Fruit fly (Drosophila melanogaster): ENCODE data around the gene Npc2e.

The Npc2e gene

dm6 chr3R:10097531-10098295, 44.6 kb downstream of the Npc2e start (continued):
- peak; percentile 76 for TF ChIP-seq Fer1 (GFP tag; optimal IDR thresholded peaks at IDR 0.05)
- no peak for TF ChIP-seq ab (GFP tag; optimal IDR thresholded peaks at IDR 0.05)
- peak; percentile 27 for TF ChIP-seq Atf3 (GFP tag; optimal IDR thresholded peaks at IDR 0.05)
- no peak for TF ChIP-seq sima (GFP tag; optimal IDR thresholded peaks at IDR 0.05)
- peak; percentile 74 for TF ChIP-seq Meics (GFP tag; optimal IDR thresholded peaks at IDR 0.05)
- peak; percentile 86 for TF ChIP-seq Rfx (GFP tag; IDR thresholded peaks at IDR 0.05)
- no peak for TF ChIP-seq CG9797 (GFP tag; optimal IDR thresholded peaks at IDR 0.05)
- TF ChIP-seq CG11247 (GFP tag; IDR thresholded peaks at IDR 0.05): 0 out of 2 replicates have a peak, but pooled peaks have one; percentile 45
- TF ChIP-seq Oaz (GFP tag; IDR thresholded peaks at IDR 0.05): no peak; the same call in 1 of the 2 replicates
- peak; percentile 46 for TF ChIP-seq Side (GFP tag; optimal IDR thresholded peaks at IDR 0.05)
- TF ChIP-seq CG16779 (GFP tag; IDR thresholded peaks at IDR 0.05): peak; percentile 59; the same call in 1 of the 2 replicates
- peak; percentile 54; the same call in 1 of the 2 replicates for TF ChIP-seq CG8765 (GFP tag; IDR thresholded peaks at IDR 0.05)
- peak; percentile 10 for TF ChIP-seq zen (tag; optimal IDR thresholded peaks at IDR 0.05)
- no peak for TF ChIP-seq Six4 (GFP tag; optimal IDR thresholded peaks at IDR 0.05)
- no peak for TF ChIP-seq Lhr (GFP tag; optimal IDR thresholded peaks at IDR 0.05)
- TF ChIP-seq CG33213 (GFP tag; optimal IDR thresholded peaks at IDR 0.05): no peak
- TF ChIP-seq Kr (GFP tag; optimal IDR thresholded peaks at IDR 0.05): no peak
- no peak for TF ChIP-seq CG4404 (GFP tag; IDR thresholded peaks at IDR 0.05)
- no peak for TF ChIP-seq ac (GFP tag; optimal IDR thresholded peaks at IDR 0.05)
- no peak for TF ChIP-seq chn (GFP tag; optimal IDR thresholded peaks at IDR 0.05)
- TF ChIP-seq Blimp-1 (GFP tag; optimal IDR thresholded peaks at IDR 0.05): peak; percentile 51
- no peak for TF ChIP-seq CG7745 (tag; optimal IDR thresholded peaks at IDR 0.05)
- peak; percentile 45 for TF ChIP-seq CG12236 (GFP tag; optimal IDR thresholded peaks at IDR 0.05)
- peak; percentile 36; the same call in 1 of the 2 replicates for TF ChIP-seq CG17612 (GFP tag; IDR thresholded peaks at IDR 0.05)
- TF ChIP-seq sd (tag; optimal IDR thresholded peaks at IDR 0.05): peak; percentile 96
- TF ChIP-seq gem (tag; optimal IDR thresholded peaks at IDR 0.05): peak; percentile 83
- no peak for TF ChIP-seq CG5953 (GFP tag; IDR thresholded peaks at IDR 0.05)
- no peak for TF ChIP-seq TFAM (GFP tag; optimal IDR thresholded peaks at IDR 0.05)
- peak; percentile 41 for TF ChIP-seq CG12942 (GFP tag; optimal IDR thresholded peaks at IDR 0.05)
- peak; percentile 76 for TF ChIP-seq tap (tag; optimal IDR thresholded peaks at IDR 0.05)
- TF ChIP-seq CG1602 (GFP tag; optimal IDR thresholded peaks at IDR 0.05): peak; percentile 17
- peak; percentile 72 for TF ChIP-seq esg (GFP tag; conservative IDR thresholded peaks at IDR 0.05)
- peak; percentile 59 for TF ChIP-seq CG9215 (GFP tag; IDR thresholded peaks at IDR 0.05)
- TF ChIP-seq her (GFP tag; optimal IDR thresholded peaks at IDR 0.05): peak; percentile 66
- peak; percentile 9 for TF ChIP-seq Bdp1 (GFP tag; optimal IDR thresholded peaks at IDR 0.05)
- 0 out of 2 replicates have a peak, but pooled peaks have one; percentile 6 for TF ChIP-seq Drgx (GFP tag; IDR thresholded peaks at IDR 0.05)
- peak in 1 of 2 experiments; percentile 42 for TF ChIP-seq bsh (GFP tag; optimal IDR thresholded peaks at IDR 0.05)
- no peak for TF ChIP-seq unc-4 (GFP tag; IDR thresholded peaks at IDR 0.05; ENCODE audit: partially characterized antibody)
- peak; percentile 65 to 68 for TF ChIP-seq dpn (GFP tag; optimal IDR thresholded peaks at IDR 0.05)
- peak; percentile 65; the same call in 2 of the 3 replicates for TF ChIP-seq tgo (GFP tag; IDR thresholded peaks at IDR 0.05)
- TF ChIP-seq HLHmδ (GFP tag; optimal IDR thresholded peaks at IDR 0.05): peak; percentile 30
- no peak for TF ChIP-seq slou (GFP tag; optimal IDR thresholded peaks at IDR 0.05)
- TF ChIP-seq CG15479 (GFP tag; optimal IDR thresholded peaks at IDR 0.05): no peak
- TF ChIP-seq rib (GFP tag; IDR thresholded peaks at IDR 0.05): peak; percentile 44; the same call in 1 of the 2 replicates
- TF ChIP-seq Bgb (GFP tag; IDR thresholded peaks at IDR 0.05; ENCODE audit: partially characterized antibody): no peak
- no peak for TF ChIP-seq tup (GFP tag; optimal IDR thresholded peaks at IDR 0.05)
- peak; percentile 60 for TF ChIP-seq CG12769 (tag; optimal IDR thresholded peaks at IDR 0.05)
- no peak for TF ChIP-seq CG16813 (GFP tag; IDR thresholded peaks at IDR 0.05; ENCODE audit: partially characterized antibody)
- TF ChIP-seq CG10366 (GFP tag; IDR thresholded peaks at IDR 0.05): peak; percentile 42; the same call in 1 of the 2 replicates
